Fruit fly (Drosophila melanogaster) whole organism, embryonic: ENCODE measurements around the gene CG7227.

ENCODE experiments used
- CG11504 ChIP-seq: fragments of 200-800 bp; sonication (Bioruptor generic); optimal IDR thresholded peaks from 3 replicates; lab custom pipeline; 2019; ENCODE audit warnings: missing biosample characterization, mild to moderate bottlenecking, missing genetic modification characterization, moderate library complexity
- CG12219 ChIP-seq: fragments of 200-800 bp; sonication (Bioruptor generic); optimal IDR thresholded peaks from 3 replicates; lab custom pipeline; 2018; ENCODE audit warnings: missing biosample characterization, mild to moderate bottlenecking, missing genetic modification characterization
- CG12236 ChIP-seq: fragments of 200-800 bp; sonication (Bioruptor generic); optimal IDR thresholded peaks from 2 replicates; lab custom pipeline; 2016; ENCODE audit warnings: missing biosample characterization, missing genetic modification characterization
- CG13296 ChIP-seq: fragments of 200-800 bp; sonication (Bioruptor generic); optimal IDR thresholded peaks from 3 replicates; lab custom pipeline; 2018; ENCODE audit warnings: missing biosample characterization, mild to moderate bottlenecking, missing genetic modification characterization
- CG13424 ChIP-seq: fragments of 200-800 bp; sonication (Bioruptor generic); optimal IDR thresholded peaks from 2 replicates; lab custom pipeline; 2019; ENCODE audit warnings: missing biosample characterization, mild to moderate bottlenecking, missing genetic modification characterization, moderate library complexity
- CG15479 ChIP-seq: fragments of 200-800 bp; sonication (Bioruptor generic); optimal IDR thresholded peaks from 3 replicates; lab custom pipeline; 2019; ENCODE audit warnings: missing biosample characterization, mild to moderate bottlenecking, missing genetic modification characterization, moderate library complexity
- CG17359 ChIP-seq: fragments of 200-800 bp; sonication (Bioruptor generic); optimal IDR thresholded peaks from 3 replicates; lab custom pipeline; 2018; ENCODE audit warnings: missing biosample characterization, mild to moderate bottlenecking, missing genetic modification characterization, moderate library complexity
- CG17612 ChIP-seq: fragments of 200-800 bp; sonication (Bioruptor generic); IDR thresholded peaks from 2 replicates; pipeline ENCODE4 v1.3.6; 2022; ENCODE audit warnings: missing biosample characterization, missing genetic modification characterization
- CG2120 ChIP-seq: fragments of 200-800 bp; sonication (Bioruptor generic); optimal IDR thresholded peaks from 3 replicates; lab custom pipeline; 2016; ENCODE audit warnings: missing biosample characterization, missing genetic modification characterization
- CG2678 ChIP-seq: fragments of 200-800 bp; sonication (Bioruptor generic); optimal IDR thresholded peaks from 3 replicates; lab custom pipeline; 2019; ENCODE audit warnings: missing biosample characterization, mild to moderate bottlenecking, missing genetic modification characterization, moderate library complexity
- CG43689 ChIP-seq: fragments of 200-800 bp; sonication (Bioruptor generic); IDR thresholded peaks from 2 replicates; pipeline ENCODE4 v1.3.6; 2022; ENCODE audit warnings: missing biosample characterization, missing genetic modification characterization
- CG4854 ChIP-seq: fragments of 200-800 bp; sonication (Bioruptor generic); optimal IDR thresholded peaks from 2 replicates; lab custom pipeline; 2016; ENCODE audit warnings: missing biosample characterization, missing genetic modification characterization, inconsistent platforms
- CG6689 ChIP-seq: fragments of 200-800 bp; sonication (Bioruptor generic); IDR thresholded peaks from 2 replicates; pipeline ENCODE4 v1.3.6; 2022; ENCODE audit warnings: missing biosample characterization, missing genetic modification characterization
- CG9437 ChIP-seq: fragments of 200-800 bp; sonication (Bioruptor generic); optimal IDR thresholded peaks from 2 replicates; lab custom pipeline; 2018; ENCODE audit warnings: missing biosample characterization, mild to moderate bottlenecking, missing genetic modification characterization
- D19A ChIP-seq: fragments of 200-800 bp; optimal IDR thresholded peaks from 3 replicates; lab custom pipeline; 2019; ENCODE audit warnings: missing biosample characterization, mild to moderate bottlenecking, missing genetic modification characterization, moderate library complexity
- Dref ChIP-seq: fragments of 200-800 bp; sonication (Bioruptor generic); IDR thresholded peaks from 2 replicates; pipeline ENCODE4 v1.3.6; 2022; ENCODE audit warnings: missing biosample characterization, missing genetic modification characterization
- Ets65A ChIP-seq: fragments of 200-800 bp; sonication (Bioruptor generic); peaks from one replicate; lab custom pipeline; 2016; ENCODE audit warnings: missing biosample characterization, missing genetic modification characterization
- Fer1 ChIP-seq: fragments of 200-800 bp; sonication (Bioruptor generic); optimal IDR thresholded peaks from 2 replicates; lab custom pipeline; 2017; ENCODE audit warnings: missing biosample characterization, mild to moderate bottlenecking, missing genetic modification characterization
- Fer3 ChIP-seq: fragments of 200-800 bp; sonication (Bioruptor generic); optimal IDR thresholded peaks from 2 replicates; lab custom pipeline; 2018; ENCODE audit warnings: missing biosample characterization, mild to moderate bottlenecking, missing genetic modification characterization, moderate library complexity
- Hr3 ChIP-seq: fragments of 200-800 bp; sonication (Bioruptor generic); optimal IDR thresholded peaks from 3 replicates; lab custom pipeline; 2016; ENCODE audit warnings: missing biosample characterization, missing genetic modification characterization
- Lhr ChIP-seq: fragments of 200-800 bp; sonication (Bioruptor generic); optimal IDR thresholded peaks from 3 replicates; lab custom pipeline; 2017; ENCODE audit warnings: mild to moderate bottlenecking, missing biosample characterization, missing genetic modification reagents, missing genetic modification characterization
- NC2α ChIP-seq: fragments of 200-800 bp; sonication (Bioruptor generic); optimal IDR thresholded peaks from 2 replicates; lab custom pipeline; 2016; ENCODE audit warnings: missing biosample characterization, missing genetic modification characterization
- Six4 ChIP-seq: fragments of 200-800 bp; sonication (Bioruptor generic); optimal IDR thresholded peaks from 2 replicates; lab custom pipeline; 2016; ENCODE audit warnings: missing biosample characterization, missing genetic modification characterization
- Sox100B ChIP-seq: fragments of 200-800 bp; sonication (Bioruptor generic); optimal IDR thresholded peaks from 3 replicates; lab custom pipeline; 2018; ENCODE audit warnings: missing biosample characterization, mild to moderate bottlenecking, missing genetic modification characterization
- ab ChIP-seq: fragments of 200-800 bp; sonication (Bioruptor generic); optimal IDR thresholded peaks from 2 replicates; lab custom pipeline; 2016; ENCODE audit warnings: missing biosample characterization, missing genetic modification characterization
- ara ChIP-seq: fragments of 200-800 bp; sonication (Bioruptor generic); IDR thresholded peaks from 2 replicates; pipeline ENCODE4 v1.3.6; 2022; ENCODE audit warnings: missing biosample characterization, missing genetic modification characterization
- cato ChIP-seq: fragments of 200-800 bp; sonication (Bioruptor generic); optimal IDR thresholded peaks from 2 replicates; lab custom pipeline; 2016; ENCODE audit warnings: missing biosample characterization, missing genetic modification characterization, borderline replicate concordance
- disco-r ChIP-seq: fragments of 200-800 bp; sonication (Bioruptor generic); optimal IDR thresholded peaks from 2 replicates; lab custom pipeline; 2016; ENCODE audit warnings: missing biosample characterization, missing genetic modification characterization
- emc ChIP-seq: fragments of 200-800 bp; sonication (Bioruptor generic); optimal IDR thresholded peaks from 2 replicates; lab custom pipeline; 2016; ENCODE audit warnings: missing biosample characterization, missing genetic modification characterization
- fd3F ChIP-seq: fragments of 200-800 bp; sonication (Bioruptor generic); optimal IDR thresholded peaks from 2 replicates; lab custom pipeline; 2018; ENCODE audit warnings: missing biosample characterization, mild to moderate bottlenecking, missing genetic modification characterization, moderate library complexity
- ftz-f1 ChIP-seq: fragments of 200-800 bp; sonication (Bioruptor generic); optimal IDR thresholded peaks from 2 replicates; lab custom pipeline; 2016; ENCODE audit warnings: missing biosample characterization, missing genetic modification characterization
- grau ChIP-seq: fragments of 200-800 bp; optimal IDR thresholded peaks from 3 replicates; lab custom pipeline; 2019; ENCODE audit warnings: missing biosample characterization, mild to moderate bottlenecking, missing genetic modification characterization, moderate library complexity
- insv ChIP-seq, 2 experiments: fragments of 200-800 bp; sonication (Bioruptor generic); optimal IDR thresholded peaks; 3 replicates each; lab custom pipeline; 2016 to 2018; ENCODE audit warnings: missing biosample characterization in 2 of 2, missing genetic modification characterization in 2 of 2
- mam ChIP-seq: fragments of 200-800 bp; sonication (Bioruptor generic); optimal IDR thresholded peaks from 3 replicates; lab custom pipeline; 2016; ENCODE audit warnings: missing biosample characterization, missing genetic modification characterization
- mld ChIP-seq: fragments of 200-800 bp; sonication (Bioruptor generic); IDR thresholded peaks from 3 replicates; pipeline ENCODE4 v1.3.6; 2022; ENCODE audit warnings: missing biosample characterization, missing genetic modification characterization; ENCODE audit not compliant: partially characterized antibody
- peb ChIP-seq: fragments of 200-800 bp; sonication (Bioruptor generic); IDR thresholded peaks from 2 replicates; pipeline ENCODE4 v1.3.6; 2022; ENCODE audit warnings: missing biosample characterization, missing genetic modification characterization
- phol ChIP-seq: fragments of 200-800 bp; sonication (Bioruptor generic); optimal IDR thresholded peaks from 3 replicates; lab custom pipeline; 2018; ENCODE audit warnings: missing biosample characterization, mild to moderate bottlenecking, missing genetic modification characterization, moderate library complexity
- prd ChIP-seq, 3 experiments: fragments of >200 bp in 2 of 3; fragments of 200-800 bp in 1 of 3; sonication (Bioruptor generic) in 1 of 3; optimal IDR thresholded peaks in 2 of 3; IDR thresholded peaks in 1 of 3; 2 replicates in 2 of 3; 3 replicates in 1 of 3; pipeline versions ENCODE4 v1.3.6 to Lab custom; 2017 to 2022; ENCODE audit warnings: missing biosample characterization in 1 of 3, missing genetic modification characterization in 1 of 3
- pros ChIP-seq: fragments of 200-800 bp; sonication (Bioruptor generic); optimal IDR thresholded peaks from 3 replicates; lab custom pipeline; 2019; ENCODE audit warnings: missing biosample characterization, mild to moderate bottlenecking, missing genetic modification characterization, moderate library complexity
- rib ChIP-seq: fragments of 200-800 bp; sonication (Bioruptor generic); IDR thresholded peaks from 2 replicates; pipeline ENCODE4 v1.3.6; 2022; ENCODE audit warnings: missing biosample characterization, missing genetic modification characterization
- row ChIP-seq: fragments of 200-800 bp; sonication (Bioruptor generic); IDR thresholded peaks from 3 replicates; pipeline ENCODE4 v1.3.6; 2022; ENCODE audit warnings: missing biosample characterization, missing genetic modification characterization
- seq ChIP-seq: fragments of 200-800 bp; sonication (Bioruptor generic); IDR thresholded peaks from 2 replicates; pipeline ENCODE4 v1.3.6; 2022; ENCODE audit warnings: missing biosample characterization, missing genetic modification characterization
- sim ChIP-seq: fragments of 200-800 bp; sonication (Bioruptor generic); IDR thresholded peaks from 2 replicates; pipeline ENCODE4 v1.3.6; 2022; ENCODE audit warnings: missing biosample characterization, missing genetic modification characterization
- slbo ChIP-seq: fragments of 200-800 bp; sonication (Bioruptor generic); IDR thresholded peaks from 2 replicates; pipeline ENCODE4 v1.3.6; 2022; ENCODE audit warnings: missing biosample characterization, missing genetic modification characterization
- stc ChIP-seq: fragments of 200-800 bp; sonication (Bioruptor generic); IDR thresholded peaks from 2 replicates; pipeline ENCODE4 v1.3.6; 2022; ENCODE audit warnings: missing biosample characterization, missing genetic modification characterization
- tna ChIP-seq: fragments of 200-800 bp; sonication (Bioruptor generic); IDR thresholded peaks from 2 replicates; pipeline ENCODE4 v1.3.6; 2022; ENCODE audit warnings: missing biosample characterization, missing genetic modification characterization; ENCODE audit not compliant: partially characterized antibody
- vnd ChIP-seq: fragments of 200-800 bp; sonication (Bioruptor generic); IDR thresholded peaks from 3 replicates; pipeline ENCODE4 v1.3.6; 2022; ENCODE audit warnings: missing biosample characterization, missing genetic modification characterization; ENCODE audit not compliant: partially characterized antibody
- zf30C ChIP-seq: fragments of 200-800 bp; sonication (Bioruptor generic); optimal IDR thresholded peaks from 3 replicates; lab custom pipeline; 2018; ENCODE audit warnings: missing biosample characterization, mild to moderate bottlenecking, missing genetic modification characterization

CG7227 gene

DNA sequence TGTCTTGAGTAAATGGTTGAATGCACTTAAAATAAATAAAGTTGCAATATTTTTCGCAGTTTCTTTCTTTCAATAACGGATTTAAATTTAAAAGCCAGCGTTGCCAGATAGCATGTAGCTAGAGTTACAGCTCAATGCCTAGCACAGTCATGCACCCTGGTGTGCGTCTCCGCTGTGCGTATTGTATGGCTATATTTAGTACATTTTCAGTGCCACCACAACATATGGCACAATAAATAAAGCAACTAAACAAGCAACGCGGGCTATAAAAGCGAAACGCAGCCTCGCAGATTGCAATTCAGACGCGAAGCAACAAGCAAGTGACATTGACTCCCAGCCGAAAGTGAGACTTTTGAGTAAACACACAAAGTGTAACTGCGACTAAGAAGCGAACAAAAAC, 704 bp upstream of the CG7227 start, which contains the start of gene Sirup (continued):
- TF ChIP-seq Fer3 (tag; lab: Kevin White, UChicago) = no peak
- TF ChIP-seq Dref (GFP tag; lab: Robert Waterston, UW) = peak; percentile 52
- TF ChIP-seq mam (GFP tag; lab: Kevin White, UChicago) = no peak
- TF ChIP-seq CG12236 (GFP tag; lab: Kevin White, UChicago) = no peak
- no peak for TF ChIP-seq ab (GFP tag; lab: Kevin White, UChicago)
- TF ChIP-seq CG9437 (GFP tag; lab: Kevin White, UChicago) = no peak
- no peak for TF ChIP-seq Sox100B (GFP tag; lab: Kevin White, UChicago)
- TF ChIP-seq CG17612 (GFP tag; lab: Robert Waterston, UW) = no peak
- no peak for TF ChIP-seq CG43689
- no peak for TF ChIP-seq seq
- no peak for TF ChIP-seq sim (GFP tag; lab: Robert Waterston, UW)
- TF ChIP-seq rib = peak; percentile 15; the same call in 1 of the 2 replicates
- no peak for TF ChIP-seq mld (GFP tag; lab: Robert Waterston, UW)
- no peak for TF ChIP-seq CG12219
- TF ChIP-seq CG6689 (GFP tag; lab: Robert Waterston, UW) = no peak
- TF ChIP-seq CG15479 = peak; percentile 37
- TF ChIP-seq disco-r = no peak
- TF ChIP-seq zf30C (GFP tag; lab: Kevin White, UChicago) = no peak
- no peak for TF ChIP-seq pros (GFP tag; lab: Kevin White, UChicago)
- peak; percentile 79 for TF ChIP-seq Lhr (GFP tag; lab: Kevin White, UChicago)

DNA sequence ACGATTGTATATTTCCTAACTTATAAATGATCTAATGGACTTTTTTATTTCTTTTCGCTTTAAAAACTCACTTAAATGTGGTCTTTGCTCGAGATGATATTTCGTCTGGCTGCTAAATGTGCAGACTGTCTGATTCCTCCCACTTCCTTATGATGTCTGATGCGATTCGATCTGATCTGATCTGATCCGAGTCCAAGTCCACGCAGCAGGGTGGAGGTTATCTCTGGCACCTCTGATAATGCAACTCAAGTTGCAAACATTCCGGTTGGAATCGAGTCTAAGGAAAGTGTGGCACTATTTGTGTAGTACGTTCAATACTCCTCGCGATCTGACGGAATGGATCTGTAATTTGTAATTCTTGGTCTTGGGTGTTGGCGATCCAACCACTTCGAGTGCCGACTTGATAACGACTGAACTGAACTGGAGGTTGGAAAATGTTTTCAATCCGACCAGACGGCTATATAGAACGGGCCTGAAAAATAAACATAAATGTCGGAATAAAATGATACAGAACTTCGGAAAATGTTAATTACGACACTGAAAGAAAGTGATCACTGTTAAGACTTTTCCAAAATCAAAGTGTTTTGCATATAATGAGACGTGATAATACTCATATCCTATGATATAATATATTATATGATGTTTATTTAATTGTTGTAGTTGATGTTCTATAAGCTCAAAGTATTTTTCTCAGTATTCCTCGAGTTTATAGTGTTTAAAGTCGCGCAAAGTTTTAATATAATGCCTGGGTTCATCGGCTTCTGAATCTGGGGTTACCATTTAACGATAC, 466 bp downstream of the CG7227 start:
- TF ChIP-seq Sox100B (GFP tag; lab: Kevin White, UChicago) (peak; percentile 25), Hr3 (GFP tag; lab: Kevin White, UChicago) (no peak), peb (no peak), CG13296 (GFP tag; lab: Kevin White, UChicago) (no peak), Ets65A (peak; percentile 33), phol (tag; lab: Kevin White, UChicago) (peak; percentile 57), cato (no peak), grau (tag; lab: Kevin White, UChicago) (peak; percentile 31), prd (optimal IDR thresholded peaks at IDR 0.05; lab: Kevin White, UChicago) (no peak), prd (GFP tag; IDR thresholded peaks at IDR 0.05; lab: Robert Waterston, UW) (peak; percentile 45; the same call in 1 of the 3 replicates), row (0 out of 3 replicates have a peak, but pooled peaks have one; percentile 15), Fer1 (GFP tag; lab: Kevin White, UChicago) (peak; percentile 32), CG2678 (tag; lab: Kevin White, UChicago) (peak; percentile 47), emc (GFP tag; lab: Kevin White, UChicago) (no peak), CG17359 (tag; lab: Kevin White, UChicago) (peak; percentile 59), CG9437 (GFP tag; lab: Kevin White, UChicago) (no peak), NC2α (no peak), Six4 (peak; percentile 15), ftz-f1 (no peak), fd3F (GFP tag; lab: Kevin White, UChicago) (no peak), CG6689 (GFP tag; lab: Robert Waterston, UW) (0 out of 2 replicates have a peak, but pooled peaks have one; percentile 24), stc (0 out of 2 replicates have a peak, but pooled peaks have one; percentile 33), vnd (GFP tag; lab: Robert Waterston, UW) (no peak), CG2120 (no peak), CG4854 (GFP tag; lab: Kevin White, UChicago) (no peak), slbo (GFP tag; lab: Robert Waterston, UW) (no peak), CG11504 (tag; lab: Kevin White, UChicago) (peak; percentile 59), D19A (tag; lab: Kevin White, UChicago) (peak; percentile 18), insv (GFP tag; optimal IDR thresholded peaks at IDR 0.05; lab: Kevin White, UChicago) (no peak), CG13424 (no peak), tna (GFP tag; lab: Robert Waterston, UW) (no peak), ara (GFP tag; lab: Robert Waterston, UW) (no peak)
